Fruit fly (Drosophila melanogaster): ENCODE measurements around the gene CG13949.

- TF ChIP-seq CG8478 (optimal IDR thresholded peaks at IDR 0.05) (no peak), CTCF (optimal IDR thresholded peaks at IDR 0.05) (no peak)
These were observed 42.0 kb downstream of the CG13949 start for dm6 chr2L:897124-897523.

Data from S2 (cell line).